Worm (Caenorhabditis elegans): ENCODE results near the gene C31C9.7.

C31C9.7 gene

DNA sequence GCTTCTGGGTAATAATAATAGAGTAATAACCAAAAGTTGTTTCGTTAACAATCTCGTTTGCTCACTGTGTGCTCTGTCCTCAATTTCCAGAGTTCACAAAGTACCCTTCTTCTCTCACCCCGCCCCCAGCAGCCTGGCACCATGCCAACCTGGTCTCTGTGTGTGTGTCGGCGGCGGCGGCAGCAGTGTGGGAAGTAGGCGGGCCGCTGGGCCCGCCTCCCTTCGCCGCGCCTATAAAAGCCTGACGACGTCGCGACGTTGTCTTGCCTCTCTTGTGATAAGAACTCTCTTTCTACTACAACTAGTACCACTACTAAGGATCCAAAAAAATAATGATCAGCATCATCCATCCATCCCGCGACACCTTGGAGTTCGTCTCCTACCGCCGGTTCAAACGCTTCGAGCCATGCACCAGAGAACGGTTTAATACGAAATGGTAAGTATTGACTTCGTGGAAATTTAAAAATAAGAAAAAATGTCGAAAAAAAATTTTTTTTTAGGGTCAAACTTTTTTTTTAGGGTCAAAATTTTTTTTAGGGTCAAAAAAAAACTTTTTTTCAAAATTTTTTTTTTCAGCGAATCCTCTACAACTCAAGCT is at the start of gene C31C9.7:
C31C9.7 (plus strand) TSS at position 261 of the 598 bp plus-strand sequence.
- no peak for TF ChIP-seq flt-1 (GFP tag; IDR thresholded peaks at IDR 0.05)
- TF ChIP-seq ztf-29 (GFP tag; IDR thresholded peaks at IDR 0.05): no peak
- no peak; the same call in 1 of the 2 replicates for TF ChIP-seq tab-1 (GFP tag; IDR thresholded peaks at IDR 0.05)
- no peak for TF ChIP-seq cog-1 (tag; optimal IDR thresholded peaks at IDR 0.05)

DNA sequence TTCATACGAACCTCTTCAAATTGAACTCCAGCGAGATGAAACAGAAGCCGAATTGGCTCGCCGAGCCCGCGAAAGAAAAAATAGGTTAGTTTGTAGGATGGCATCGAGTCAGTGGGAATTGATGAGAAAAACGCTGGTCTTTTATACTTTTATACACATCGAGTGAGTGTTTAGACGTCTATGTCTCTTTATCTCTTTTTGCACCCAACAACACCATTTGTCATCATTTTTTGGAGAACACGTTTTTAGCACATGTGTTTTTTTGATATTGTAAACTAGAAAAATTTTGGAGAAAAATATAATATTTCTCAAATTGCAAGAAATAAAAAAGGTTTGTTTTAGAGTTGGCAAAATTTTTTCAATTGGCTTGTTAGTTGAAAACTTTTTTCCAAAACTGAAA is 44.6 kb upstream of the C31C9.7 start, which contains the start of gene gst-16:
gst-16 (minus strand) TSS at position 111 of the 400 bp plus-strand sequence.
- TF ChIP-seq T22C8.4 (GFP tag; IDR thresholded peaks at IDR 0.05) (no peak), ztf-29 (GFP tag; IDR thresholded peaks at IDR 0.05) (no peak), med-1 (GFP tag; optimal IDR thresholded peaks at IDR 0.05; ENCODE audit: insufficient read depth) (no peak), klf-2 (GFP tag; conservative IDR thresholded peaks at IDR 0.05) (no peak), ref-1 (GFP tag; conservative IDR thresholded peaks at IDR 0.05) (no peak), tab-1 (GFP tag; IDR thresholded peaks at IDR 0.05) (no peak), ztf-23 (GFP tag; IDR thresholded peaks at IDR 0.05) (no peak), flt-1 (GFP tag; IDR thresholded peaks at IDR 0.05) (no peak)

- TF ChIP-seq ztf-23 (GFP tag; IDR thresholded peaks at IDR 0.05) (no peak), ztf-29 (GFP tag; IDR thresholded peaks at IDR 0.05) (no peak), cog-1 (tag; optimal IDR thresholded peaks at IDR 0.05) (no peak), ref-1 (GFP tag; conservative IDR thresholded peaks at IDR 0.05) (no peak), tab-1 (GFP tag; IDR thresholded peaks at IDR 0.05) (no peak), klf-2 (GFP tag; conservative IDR thresholded peaks at IDR 0.05) (no peak), T22C8.4 (GFP tag; IDR thresholded peaks at IDR 0.05) (no peak), med-1 (GFP tag; optimal IDR thresholded peaks at IDR 0.05; ENCODE audit: insufficient read depth) (no peak), flt-1 (GFP tag; IDR thresholded peaks at IDR 0.05) (no peak)
Observed at ce11 chrII:13627001-13627400, 41.9 kb upstream of the C31C9.7 start, which contains the start of gene gst-19. TSS of gene gst-19 (minus strand) at chrII:13627145.

DNA sequence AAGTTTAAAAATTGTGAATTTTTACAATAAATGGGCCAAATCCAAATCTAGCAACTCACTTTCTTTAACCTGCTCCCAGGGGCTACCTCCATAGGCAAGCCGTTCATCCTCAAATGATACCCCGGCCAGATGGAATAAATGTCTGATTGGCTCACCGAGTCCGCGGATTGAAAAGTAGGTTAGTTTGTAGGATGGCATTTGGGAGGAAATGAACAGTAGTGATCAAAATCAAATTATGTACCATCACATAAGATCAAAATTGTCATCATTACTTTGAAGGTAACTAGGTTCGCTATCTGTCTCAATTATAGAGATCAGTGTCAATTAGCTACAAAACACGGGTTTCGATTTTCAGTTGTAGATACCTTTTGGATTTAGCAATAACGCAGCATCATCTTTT is 38.2 kb upstream of the C31C9.7 start, which contains the start of the genes gst-17 and gst-18:
gst-17 (minus strand) TSS at position 101 of the 400 bp plus-strand sequence.
gst-18 (minus strand) TSS at position 198 of the 400 bp plus-strand sequence.
- TF ChIP-seq med-1 (GFP tag; optimal IDR thresholded peaks at IDR 0.05; ENCODE audit: insufficient read depth) (no peak), tab-1 (GFP tag; IDR thresholded peaks at IDR 0.05) (no peak), ref-1 (GFP tag; conservative IDR thresholded peaks at IDR 0.05) (no peak), ztf-23 (GFP tag; IDR thresholded peaks at IDR 0.05) (no peak), T22C8.4 (GFP tag; IDR thresholded peaks at IDR 0.05) (no peak), cog-1 (tag; optimal IDR thresholded peaks at IDR 0.05) (no peak), ztf-29 (GFP tag; IDR thresholded peaks at IDR 0.05) (no peak), klf-2 (GFP tag; conservative IDR thresholded peaks at IDR 0.05) (no peak), flt-1 (GFP tag; IDR thresholded peaks at IDR 0.05) (no peak)

ce11 chrII:13632238-13632637 is 36.7 kb upstream of the C31C9.7 start, which contains the start of gene tag-10:
TSS of gene tag-10 (plus strand) at chrII:13632584.
- TF ChIP-seq flt-1 (GFP tag; IDR thresholded peaks at IDR 0.05): no peak
- TF ChIP-seq med-1 (GFP tag; optimal IDR thresholded peaks at IDR 0.05; ENCODE audit: insufficient read depth): no peak
- no peak for TF ChIP-seq klf-2 (GFP tag; conservative IDR thresholded peaks at IDR 0.05)
- no peak for TF ChIP-seq cog-1 (tag; optimal IDR thresholded peaks at IDR 0.05)
- TF ChIP-seq ref-1 (GFP tag; conservative IDR thresholded peaks at IDR 0.05): no peak
- TF ChIP-seq ztf-29 (GFP tag; IDR thresholded peaks at IDR 0.05): no peak
- TF ChIP-seq T22C8.4 (GFP tag; IDR thresholded peaks at IDR 0.05): no peak

- TF ChIP-seq med-1 (GFP tag; optimal IDR thresholded peaks at IDR 0.05; ENCODE audit: insufficient read depth) (no peak), klf-2 (GFP tag; conservative IDR thresholded peaks at IDR 0.05) (no peak), cog-1 (tag; optimal IDR thresholded peaks at IDR 0.05) (no peak), flt-1 (GFP tag; IDR thresholded peaks at IDR 0.05) (no peak), ztf-23 (GFP tag; IDR thresholded peaks at IDR 0.05) (no peak), tab-1 (GFP tag; IDR thresholded peaks at IDR 0.05) (no peak), ref-1 (GFP tag; conservative IDR thresholded peaks at IDR 0.05) (no peak), ztf-29 (GFP tag; IDR thresholded peaks at IDR 0.05) (no peak)
Observed at ce11 chrII:13636596-13636995, 32.3 kb upstream of the C31C9.7 start.

ce11 chrII:13637464-13637863 is 31.4 kb upstream of the C31C9.7 start:
- TF ChIP-seq flt-1 (GFP tag; IDR thresholded peaks at IDR 0.05) (no peak), ref-1 (GFP tag; conservative IDR thresholded peaks at IDR 0.05) (no peak), med-1 (GFP tag; optimal IDR thresholded peaks at IDR 0.05; ENCODE audit: insufficient read depth) (no peak), ztf-29 (GFP tag; IDR thresholded peaks at IDR 0.05) (no peak), ztf-23 (GFP tag; IDR thresholded peaks at IDR 0.05) (no peak), tab-1 (GFP tag; IDR thresholded peaks at IDR 0.05) (no peak), cog-1 (tag; optimal IDR thresholded peaks at IDR 0.05) (no peak), T22C8.4 (GFP tag; IDR thresholded peaks at IDR 0.05) (no peak), klf-2 (GFP tag; conservative IDR thresholded peaks at IDR 0.05) (no peak)

DNA sequence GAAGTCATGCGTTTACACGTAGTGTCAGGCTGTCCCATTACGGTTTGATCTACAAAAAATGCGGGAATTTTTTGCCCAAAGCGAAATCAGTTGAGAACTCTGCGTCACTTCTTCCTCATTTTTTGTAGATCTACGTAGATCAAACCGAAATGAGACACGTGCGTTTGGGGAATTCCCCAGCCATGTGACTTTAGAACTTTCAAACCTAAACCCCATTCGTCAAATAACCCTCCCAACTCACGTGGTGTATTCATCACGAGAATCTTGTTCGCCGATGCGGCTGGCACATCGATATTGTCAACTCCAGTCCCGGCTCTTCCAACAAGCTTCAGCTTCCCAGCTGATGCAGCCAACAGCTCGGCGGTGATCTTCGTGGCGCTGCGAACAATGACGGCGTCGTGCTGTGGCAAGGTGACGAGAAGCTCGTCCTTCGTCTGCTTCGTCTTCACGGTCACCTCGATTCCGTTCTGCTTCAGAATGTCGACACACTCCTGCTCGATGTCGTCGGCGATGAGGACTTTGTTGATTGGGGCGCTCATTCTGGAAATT is 30.9 kb upstream of the C31C9.7 start, which contains the start of gene phdh-1:
phdh-1 (minus strand) TSS at position 540 of the 549 bp plus-strand sequence.
- no peak for TF ChIP-seq cog-1 (tag; optimal IDR thresholded peaks at IDR 0.05)
- no peak for TF ChIP-seq flt-1 (GFP tag; IDR thresholded peaks at IDR 0.05)
- TF ChIP-seq ztf-29 (GFP tag; IDR thresholded peaks at IDR 0.05): no peak
- TF ChIP-seq tab-1 (GFP tag; IDR thresholded peaks at IDR 0.05): no peak
- no peak for TF ChIP-seq klf-2 (GFP tag; conservative IDR thresholded peaks at IDR 0.05)
- TF ChIP-seq ztf-23 (GFP tag; IDR thresholded peaks at IDR 0.05): no peak
- no peak for TF ChIP-seq T22C8.4 (GFP tag; IDR thresholded peaks at IDR 0.05)
- TF ChIP-seq ref-1 (GFP tag; conservative IDR thresholded peaks at IDR 0.05): no peak
- TF ChIP-seq med-1 (GFP tag; optimal IDR thresholded peaks at IDR 0.05; ENCODE audit: insufficient read depth): no peak

ce11 chrII:13638576-13638975 is 30.3 kb upstream of the C31C9.7 start:
- no peak for TF ChIP-seq klf-2 (GFP tag; conservative IDR thresholded peaks at IDR 0.05)
- TF ChIP-seq tab-1 (GFP tag; IDR thresholded peaks at IDR 0.05): no peak
- no peak for TF ChIP-seq cog-1 (tag; optimal IDR thresholded peaks at IDR 0.05)

Data from whole organism, midembryonic.